Worm (Caenorhabditis elegans) whole organism, L4 larva: ENCODE results near the gene let-711.
A peak's percentile ranks its signal among the peaks of the same experiment; 100 is the strongest.

Experiments
- F37D6.2 ChIP-seq: sonication (generic microtip); optimal IDR thresholded peaks from 2 replicates; lab custom pipeline; 2016; ENCODE audit warnings: mild to moderate bottlenecking, missing genetic modification characterization, missing compliant biosample characterization
- F44E2.7 ChIP-seq: fragments of 200-800 bp; sonication (Bioruptor generic); IDR thresholded peaks from 2 replicates; pipeline ENCODE4 v2.1.2; 2022; ENCODE audit warnings: missing genetic modification characterization, missing compliant biosample characterization
- F49E8.2 ChIP-seq: sonication (generic microtip); optimal IDR thresholded peaks from 2 replicates; lab custom pipeline; 2016; ENCODE audit warnings: missing compliant biosample characterization, mild to moderate bottlenecking, missing genetic modification characterization, borderline replicate concordance
- R02D3.7 ChIP-seq: fragments of 150-350 bp; sonication (generic microtip); optimal IDR thresholded peaks from 3 replicates; lab custom pipeline; 2014; ENCODE audit warnings: missing biosample characterization, missing genetic modification characterization
- T20F7.1 ChIP-seq: fragments of 200-800 bp; sonication (Bioruptor generic); optimal IDR thresholded peaks from 2 replicates; lab custom pipeline; 2018; ENCODE audit warnings: mild to moderate bottlenecking, missing genetic modification characterization, missing compliant biosample characterization
- T26A8.4 ChIP-seq: fragments of 200-800 bp; sonication (Bioruptor generic); IDR thresholded peaks from 2 replicates; pipeline ENCODE4 v1.3.6; 2022; ENCODE audit warnings: missing genetic modification characterization, missing compliant biosample characterization
- Y48G9A.11 ChIP-seq: fragments of 200-800 bp; sonication (Bioruptor generic); IDR thresholded peaks from 2 replicates; pipeline ENCODE4 v1.3.6; 2022; ENCODE audit warnings: missing genetic modification reagents, missing genetic modification characterization, missing compliant biosample characterization
- Y5F2A.4 ChIP-seq: fragments of 200-800 bp; sonication (Bioruptor generic); optimal IDR thresholded peaks from 2 replicates; lab custom pipeline; 2018; ENCODE audit warnings: mild to moderate bottlenecking, missing genetic modification characterization, missing compliant biosample characterization
- ZK337.2 ChIP-seq: fragments of 200-800 bp; sonication (Bioruptor generic); IDR thresholded peaks from 2 replicates; pipeline ENCODE4 v1.3.6; 2022; ENCODE audit warnings: missing genetic modification reagents, missing genetic modification characterization, missing compliant biosample characterization
- ZK546.5 ChIP-seq, 2 experiments: sonication (generic microtip); optimal IDR thresholded peaks; 2 replicates each; lab custom pipeline; 2017; ENCODE audit warnings: missing biosample characterization in 2 of 2, missing genetic modification characterization in 2 of 2
- aly-2 ChIP-seq: sonication (generic microtip); optimal IDR thresholded peaks from 2 replicates; lab custom pipeline; 2018; ENCODE audit warnings: missing biosample characterization, missing genetic modification characterization
- ama-1 ChIP-seq: fragments of 150-350 bp; optimal IDR thresholded peaks from 2 replicates; lab custom pipeline; 2014; ENCODE audit warnings: inconsistent platforms, mixed read lengths
- ceh-28 ChIP-seq: fragments of 150-350 bp; optimal IDR thresholded peaks from 2 replicates; lab custom pipeline; 2014; ENCODE audit warnings: missing biosample characterization, missing genetic modification reagents, missing genetic modification characterization
- ceh-32 ChIP-seq: sonication (generic microtip); optimal IDR thresholded peaks from 2 replicates; lab custom pipeline; 2016; ENCODE audit warnings: mild to moderate bottlenecking, missing genetic modification characterization, missing compliant biosample characterization; ENCODE audit not compliant: poor library complexity
- ceh-82 ChIP-seq: sonication (generic microtip); optimal IDR thresholded peaks from 2 replicates; lab custom pipeline; 2017; ENCODE audit warnings: missing biosample characterization, missing genetic modification characterization
- cey-2 ChIP-seq: sonication (generic microtip); optimal IDR thresholded peaks from 3 replicates; lab custom pipeline; 2017; ENCODE audit warnings: missing genetic modification characterization, mild to moderate bottlenecking, missing compliant biosample characterization, antibody characterized with exemption, borderline replicate concordance; ENCODE audit not compliant: insufficient read depth
- daf-19 ChIP-seq: fragments of 200-800 bp; sonication (Bioruptor generic); conservative IDR thresholded peaks from 2 replicates; pipeline ENCODE4 v1.3.6; 2022; ENCODE audit warnings: missing genetic modification characterization, missing compliant biosample characterization
- daf-8 ChIP-seq: fragments of 200-800 bp; sonication (Bioruptor generic); IDR thresholded peaks from 2 replicates; pipeline ENCODE4 v1.3.6; 2022; ENCODE audit warnings: missing genetic modification characterization, missing compliant biosample characterization
- dmd-6 ChIP-seq: fragments of 200-800 bp; sonication (Bioruptor generic); IDR thresholded peaks from 2 replicates; pipeline ENCODE4 v1.3.6; 2022; ENCODE audit warnings: missing genetic modification reagents, missing genetic modification characterization, missing compliant biosample characterization
- dmd-8 ChIP-seq: fragments of 200-800 bp; sonication (Bioruptor generic); IDR thresholded peaks from 2 replicates; pipeline ENCODE4 v1.3.6; 2022; ENCODE audit warnings: missing genetic modification characterization, missing compliant biosample characterization
- duxl-1 ChIP-seq: sonication (generic microtip); optimal IDR thresholded peaks from 2 replicates; lab custom pipeline; 2016; ENCODE audit warnings: mild to moderate bottlenecking, missing genetic modification characterization, moderate library complexity, missing compliant biosample characterization; ENCODE audit not compliant: poor library complexity
- dve-1 ChIP-seq: sonication (generic microtip); optimal IDR thresholded peaks from 2 replicates; lab custom pipeline; 2017; ENCODE audit warnings: antibody characterized with exemption, mild to moderate bottlenecking, missing genetic modification characterization, missing compliant biosample characterization; ENCODE audit not compliant: insufficient read depth
- egl-27 ChIP-seq: sonication (generic microtip); optimal IDR thresholded peaks from 3 replicates; lab custom pipeline; 2017; ENCODE audit warnings: missing biosample characterization, missing genetic modification reagents, missing genetic modification characterization
- fkh-10 ChIP-seq: fragments of 150-350 bp; optimal IDR thresholded peaks from 2 replicates; lab custom pipeline; 2014; ENCODE audit warnings: missing biosample characterization, missing genetic modification reagents, missing genetic modification characterization
- gei-8 ChIP-seq: fragments of 200-800 bp; sonication (Bioruptor generic); optimal IDR thresholded peaks from 2 replicates; lab custom pipeline; 2018; ENCODE audit warnings: mild to moderate bottlenecking, missing genetic modification characterization, missing compliant biosample characterization
- hif-1 ChIP-seq, 2 experiments: sonication (generic microtip); optimal IDR thresholded peaks; 2 replicates each; lab custom pipeline; 2016 to 2017; ENCODE audit warnings: missing compliant biosample characterization in 2 of 2, missing genetic modification characterization in 2 of 2, missing genetic modification reagents in 2 of 2, missing genotype in 2 of 2, mild to moderate bottlenecking in 1 of 2
- lin-1 ChIP-seq: fragments of 200-800 bp; sonication (Bioruptor generic); IDR thresholded peaks from 2 replicates; pipeline ENCODE4 v1.3.6; 2022; ENCODE audit warnings: missing genetic modification reagents, missing genetic modification characterization, missing compliant biosample characterization
- lin-13 ChIP-seq: fragments of 150-350 bp; optimal IDR thresholded peaks from 2 replicates; lab custom pipeline; 2014; ENCODE audit warnings: missing biosample characterization, missing genetic modification reagents, missing genetic modification characterization
- lin-29 ChIP-seq: fragments of 200-800 bp; sonication (Bioruptor generic); IDR thresholded peaks from 2 replicates; pipeline ENCODE4 v1.3.6; 2022; ENCODE audit warnings: missing genetic modification reagents, missing genetic modification characterization, missing compliant biosample characterization
- lin-39 ChIP-seq: fragments of 150-350 bp; optimal IDR thresholded peaks from 2 replicates; lab custom pipeline; 2014; ENCODE audit warnings: missing biosample characterization, missing genetic modification reagents, missing genetic modification characterization
- madf-9 ChIP-seq: fragments of 200-800 bp; sonication (Bioruptor generic); conservative IDR thresholded peaks from 2 replicates; pipeline ENCODE4 v1.3.6; 2022; ENCODE audit warnings: missing genetic modification reagents, missing genetic modification characterization, missing compliant biosample characterization
- mdl-1 ChIP-seq, 2 experiments: fragments of 150-350 bp in 1 of 2; sonication (generic microtip) in 1 of 2; optimal IDR thresholded peaks; 2 replicates each; lab custom pipeline; 2014 to 2017; ENCODE audit warnings: missing biosample characterization in 2 of 2, missing genetic modification characterization in 2 of 2
- mep-1 ChIP-seq: fragments of 150-350 bp; sonication (generic microtip); optimal IDR thresholded peaks from 3 replicates; lab custom pipeline; 2014; ENCODE audit warnings: missing biosample characterization, missing genetic modification characterization
- mes-2 ChIP-seq: sonication (generic microtip); optimal IDR thresholded peaks from 2 replicates; lab custom pipeline; 2016; ENCODE audit warnings: missing genotype, mild to moderate bottlenecking, missing genetic modification characterization, missing compliant biosample characterization; ENCODE audit not compliant: poor library complexity, severe bottlenecking
- nhr-10 ChIP-seq: fragments of 150-350 bp; optimal IDR thresholded peaks from 2 replicates; lab custom pipeline; 2014; ENCODE audit warnings: missing biosample characterization, missing genetic modification characterization
- nhr-25 ChIP-seq: sonication (generic microtip); optimal IDR thresholded peaks from 2 replicates; lab custom pipeline; 2017; ENCODE audit warnings: missing genetic modification characterization, mild to moderate bottlenecking, missing compliant biosample characterization, antibody characterized with exemption, moderate library complexity, borderline replicate concordance; ENCODE audit not compliant: insufficient read depth
- nhr-28 ChIP-seq: fragments of 150-350 bp; optimal IDR thresholded peaks from 2 replicates; lab custom pipeline; 2014; ENCODE audit warnings: missing biosample characterization, missing genetic modification characterization
- nhr-42 ChIP-seq: fragments of 200-800 bp; sonication (Bioruptor generic); IDR thresholded peaks from 2 replicates; pipeline ENCODE4 v1.3.6; 2022; ENCODE audit warnings: missing genetic modification characterization, missing compliant biosample characterization
- nhr-76 ChIP-seq: fragments of 150-350 bp; optimal IDR thresholded peaks from 2 replicates; lab custom pipeline; 2014; ENCODE audit warnings: missing biosample characterization, missing genetic modification characterization
- pha-4 ChIP-seq, 2 experiments: fragments of 150-350 bp in 1 of 2; fragments of 200-800 bp in 1 of 2; sonication (Bioruptor generic) in 1 of 2; IDR thresholded peaks in 1 of 2; optimal IDR thresholded peaks in 1 of 2; 2 replicates each; pipeline versions ENCODE4 v1.3.6 to Lab custom; 2014 to 2022; ENCODE audit warnings: missing genetic modification characterization in 2 of 2, missing genetic modification reagents in 2 of 2, missing biosample characterization in 1 of 2, missing compliant biosample characterization in 1 of 2
- php-3 ChIP-seq: fragments of 200-800 bp; sonication (Bioruptor generic); IDR thresholded peaks from 2 replicates; pipeline ENCODE4 v1.3.6; 2022; ENCODE audit warnings: missing genetic modification reagents, missing genetic modification characterization, missing compliant biosample characterization
- saeg-2 ChIP-seq: fragments of 200-800 bp; sonication (Bioruptor generic); IDR thresholded peaks from 2 replicates; pipeline ENCODE4 v1.3.6; 2022; ENCODE audit warnings: missing genetic modification reagents, missing genetic modification characterization, missing compliant biosample characterization
- set-16 ChIP-seq: fragments of 200-800 bp; sonication (Bioruptor generic); IDR thresholded peaks from 2 replicates; pipeline ENCODE4 v1.3.6; 2022; ENCODE audit warnings: missing genetic modification reagents, missing genetic modification characterization, missing compliant biosample characterization
- snpc-1.2 ChIP-seq: fragments of 200-800 bp; sonication (Bioruptor generic); IDR thresholded peaks from 2 replicates; pipeline ENCODE4 v1.3.6; 2022; ENCODE audit warnings: missing genetic modification reagents, missing genetic modification characterization, missing compliant biosample characterization
- snpc-4 ChIP-seq: fragments of 150-350 bp; optimal IDR thresholded peaks from 2 replicates; lab custom pipeline; 2014; ENCODE audit warnings: missing biosample characterization, missing genetic modification characterization
- tag-97 ChIP-seq: fragments of 200-800 bp; sonication (Bioruptor generic); IDR thresholded peaks from 2 replicates; pipeline ENCODE4 v1.3.6; 2022; ENCODE audit warnings: missing genetic modification characterization, missing compliant biosample characterization
- unc-130 ChIP-seq: sonication (generic microtip); optimal IDR thresholded peaks from 2 replicates; lab custom pipeline; 2016; ENCODE audit warnings: missing genetic modification reagents, missing genetic modification characterization, missing compliant biosample characterization
- unc-39 ChIP-seq: sonication (generic microtip); optimal IDR thresholded peaks from 2 replicates; lab custom pipeline; 2017; ENCODE audit warnings: missing biosample characterization, missing genetic modification characterization
- unc-62 ChIP-seq, 3 experiments: fragments of 150-350 bp in 1 of 3; sonication (generic microtip); optimal IDR thresholded peaks in 2 of 3; peaks in 1 of 3; 1 replicate in 1 of 3; 2 replicates in 2 of 3; lab custom pipeline; 2014 to 2017; ENCODE audit warnings: missing biosample characterization in 3 of 3, missing genetic modification characterization in 3 of 3, missing genetic modification reagents in 3 of 3, missing genotype in 1 of 3
- vab-7 ChIP-seq: fragments of 200-800 bp; sonication (Bioruptor generic); IDR thresholded peaks from 2 replicates; pipeline ENCODE4 v1.3.6; 2022; ENCODE audit warnings: missing genetic modification reagents, missing genetic modification characterization, missing compliant biosample characterization

The let-711 gene

DNA sequence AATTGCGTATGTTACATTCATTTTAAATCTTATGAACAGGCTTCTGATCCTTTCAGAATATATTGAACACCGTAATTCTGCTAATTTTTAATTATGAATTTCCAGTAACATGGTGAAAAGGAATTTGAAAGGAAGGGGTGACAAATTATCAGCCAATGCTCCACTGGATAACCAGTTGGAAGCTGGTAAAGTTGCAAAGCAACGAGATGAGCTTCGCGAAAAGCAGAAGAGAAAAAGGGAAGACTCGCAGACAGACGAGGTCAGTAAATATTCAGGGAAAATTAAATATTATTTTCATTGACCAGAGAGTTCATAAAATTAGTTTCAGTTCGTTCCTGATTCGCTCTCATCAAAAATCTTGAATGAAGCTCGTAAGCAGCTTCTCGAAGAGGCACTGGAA, 14.6 kb upstream of the let-711 start, which contains the start of gene byn-1:
byn-1 (plus strand) TSS at position 106 of the 400 bp plus-strand sequence.
- TF ChIP-seq saeg-2 (GFP tag; lab: Robert Waterston, UW) (no peak), vab-7 (GFP tag; lab: Robert Waterston, UW) (no peak), nhr-10 (no peak), F44E2.7 (no peak), daf-19 (GFP tag; lab: Robert Waterston, UW) (no peak), unc-39 (tag; lab: Kevin White, UChicago) (no peak), unc-62 (GFP tag; optimal IDR thresholded peaks at IDR 0.05 in 1 of 2; lab: Kevin White, UChicago) (no peak), unc-62 (tag; optimal IDR thresholded peaks at IDR 0.05; lab: Kevin White, UChicago) (no peak), dmd-6 (GFP tag; lab: Robert Waterston, UW) (no peak), nhr-42 (GFP tag; lab: Robert Waterston, UW) (no peak), nhr-76 (no peak), F37D6.2 (tag; lab: Kevin White, UChicago) (no peak), snpc-4 (tag; lab: Kevin White, UChicago) (no peak), cey-2 (no peak), egl-27 (tag; lab: Kevin White, UChicago) (no peak), ceh-32 (tag; lab: Kevin White, UChicago) (no peak), lin-13 (no peak), mes-2 (tag; lab: Kevin White, UChicago) (peak; percentile 36), ZK337.2 (GFP tag; lab: Robert Waterston, UW) (no peak), pha-4 (GFP tag; IDR thresholded peaks at IDR 0.05; lab: Robert Waterston, UW) (peak; percentile 54; the same call in 1 of the 2 replicates), pha-4 (tag; optimal IDR thresholded peaks at IDR 0.05; lab: Kevin White, UChicago) (no peak), dmd-8 (GFP tag; lab: Robert Waterston, UW) (no peak), dve-1 (tag; lab: Kevin White, UChicago) (no peak), T26A8.4 (GFP tag; lab: Robert Waterston, UW) (peak; percentile 40; the same call in 1 of the 2 replicates), T20F7.1 (GFP tag; lab: Kevin White, UChicago) (no peak), hif-1 (tag; optimal IDR thresholded peaks at IDR 0.05; lab: Kevin White, UChicago) (no peak), nhr-28 (tag; lab: Kevin White, UChicago) (no peak), lin-1 (GFP tag; lab: Robert Waterston, UW) (no peak), snpc-1.2 (GFP tag; lab: Robert Waterston, UW) (peak; percentile 51; the same call in 1 of the 2 replicates), lin-29 (no peak), mdl-1 (tag; optimal IDR thresholded peaks at IDR 0.05; lab: Kevin White, UChicago) (no peak), F49E8.2 (tag; lab: Kevin White, UChicago) (peak; percentile 34), gei-8 (GFP tag; lab: Kevin White, UChicago) (no peak), unc-130 (GFP tag; lab: Kevin White, UChicago) (no peak), ama-1 (lab: Kevin White, UChicago) (peak; percentile 47), php-3 (GFP tag; lab: Robert Waterston, UW) (no peak), lin-39 (tag; lab: Kevin White, UChicago) (no peak), Y5F2A.4 (GFP tag; lab: Kevin White, UChicago) (no peak), tag-97 (GFP tag; lab: Robert Waterston, UW) (no peak), set-16 (GFP tag; lab: Robert Waterston, UW) (no peak), Y48G9A.11 (GFP tag; lab: Robert Waterston, UW) (peak; percentile 46; the same call in 1 of the 2 replicates), nhr-25 (no peak), daf-8 (GFP tag; lab: Robert Waterston, UW) (no peak), ceh-82 (tag; lab: Kevin White, UChicago) (no peak), R02D3.7 (tag; lab: Kevin White, UChicago) (no peak), duxl-1 (peak; percentile 8), fkh-10 (GFP tag; lab: Kevin White, UChicago) (no peak), ceh-28 (tag; lab: Kevin White, UChicago) (no peak), madf-9 (GFP tag; lab: Robert Waterston, UW) (no peak), mep-1 (tag; lab: Kevin White, UChicago) (no peak), aly-2 (tag; lab: Kevin White, UChicago) (no peak), ZK546.5 (tag; optimal IDR thresholded peaks at IDR 0.05; lab: Kevin White, UChicago) (no peak)
